Worm (Caenorhabditis elegans) whole organism, L2 larva: ENCODE results near the gene gck-3.
"Not testable (repeated sequence)": the region's sequence is repeated elsewhere in the genome, so short reads cannot be mapped to it uniquely, and the experiment has no call there.

Source experiments
- C34F6.9 ChIP-seq: fragments of 150-350 bp; optimal IDR thresholded peaks from 2 replicates; lab custom pipeline; 2014; ENCODE audit warnings: missing biosample characterization, missing genetic modification characterization
- F13H6.1 ChIP-seq: sonication (generic microtip); optimal IDR thresholded peaks from 2 replicates; lab custom pipeline; 2016; ENCODE audit warnings: missing genetic modification characterization, missing compliant biosample characterization
- Y55F3AM.14 ChIP-seq: fragments of 200-800 bp; sonication (Bioruptor generic); optimal IDR thresholded peaks from 2 replicates; lab custom pipeline; 2018; ENCODE audit warnings: mild to moderate bottlenecking, missing genetic modification characterization, missing compliant biosample characterization
- alr-1 ChIP-seq: fragments of 150-350 bp; optimal IDR thresholded peaks from 2 replicates; lab custom pipeline; 2014; ENCODE audit warnings: missing biosample characterization, missing genetic modification characterization
- ama-1 ChIP-seq: fragments of 150-350 bp; optimal IDR thresholded peaks from 2 replicates; lab custom pipeline; 2018; ENCODE audit warnings: inconsistent platforms
- blmp-1 ChIP-seq: sonication (generic microtip); optimal IDR thresholded peaks from 2 replicates; lab custom pipeline; 2017; ENCODE audit warnings: missing genetic modification characterization, mild to moderate bottlenecking, missing compliant biosample characterization, antibody characterized with exemption, moderate library complexity; ENCODE audit not compliant: insufficient read depth
- ceh-82 ChIP-seq: fragments of 150-350 bp; optimal IDR thresholded peaks from 2 replicates; lab custom pipeline; 2014; ENCODE audit warnings: missing biosample characterization, missing genetic modification characterization
- egl-27 ChIP-seq: sonication (generic microtip); optimal IDR thresholded peaks from 3 replicates; lab custom pipeline; 2017; ENCODE audit warnings: missing biosample characterization, missing genetic modification reagents, missing genetic modification characterization
- elt-1 ChIP-seq: fragments of 150-350 bp; optimal IDR thresholded peaks from 2 replicates; lab custom pipeline; 2014; ENCODE audit warnings: missing biosample characterization, missing genetic modification characterization
- fos-1 ChIP-seq: fragments of 150-350 bp; optimal IDR thresholded peaks from 2 replicates; lab custom pipeline; 2014; ENCODE audit warnings: missing biosample characterization, missing genetic modification characterization
- gmeb-1 ChIP-seq: fragments of 150-350 bp; optimal IDR thresholded peaks from 2 replicates; lab custom pipeline; 2014; ENCODE audit warnings: missing biosample characterization, missing genetic modification characterization
- lin-11 ChIP-seq: fragments of 150-350 bp; sonication (generic microtip); optimal IDR thresholded peaks from 2 replicates; lab custom pipeline; 2014; ENCODE audit warnings: missing biosample characterization, missing genetic modification characterization, inconsistent platforms, mixed read lengths
- lin-39 ChIP-seq: fragments of 150-350 bp; optimal IDR thresholded peaks from 2 replicates; lab custom pipeline; 2014; ENCODE audit warnings: missing biosample characterization, missing genetic modification reagents, missing genetic modification characterization
- lsy-2 ChIP-seq, 2 experiments: fragments of 150-350 bp in 1 of 2; sonication (generic microtip) in 1 of 2; optimal IDR thresholded peaks; 2 replicates each; lab custom pipeline; 2014 to 2017; ENCODE audit warnings: missing biosample characterization in 2 of 2, missing genetic modification characterization in 2 of 2
- mdl-1 ChIP-seq, 2 experiments: fragments of 150-350 bp in 1 of 2; sonication (generic microtip) in 1 of 2; optimal IDR thresholded peaks; 2 replicates each; lab custom pipeline; 2017; ENCODE audit warnings: missing biosample characterization in 2 of 2, missing genetic modification characterization in 2 of 2
- nhr-10 ChIP-seq: sonication (generic microtip); optimal IDR thresholded peaks from 2 replicates; lab custom pipeline; 2017; ENCODE audit warnings: missing biosample characterization, missing genetic modification characterization
- nhr-11 ChIP-seq: fragments of 150-350 bp; optimal IDR thresholded peaks from 2 replicates; lab custom pipeline; 2014; ENCODE audit warnings: missing biosample characterization, missing genetic modification characterization
- nhr-129 ChIP-seq: fragments of 150-350 bp; optimal IDR thresholded peaks from 2 replicates; lab custom pipeline; 2014; ENCODE audit warnings: missing biosample characterization, missing genetic modification characterization
- nhr-21 ChIP-seq: fragments of 150-350 bp; optimal IDR thresholded peaks from 2 replicates; lab custom pipeline; 2014; ENCODE audit warnings: missing biosample characterization, missing genetic modification characterization
- nhr-23 ChIP-seq: fragments of 150-350 bp; optimal IDR thresholded peaks from 2 replicates; lab custom pipeline; 2014; ENCODE audit warnings: missing biosample characterization, missing genetic modification reagents, missing genetic modification characterization
- nhr-237 ChIP-seq: fragments of 150-350 bp; optimal IDR thresholded peaks from 2 replicates; lab custom pipeline; 2014; ENCODE audit warnings: missing biosample characterization, missing genetic modification characterization
- nhr-25 ChIP-seq: fragments of 150-350 bp; sonication (generic microtip); optimal IDR thresholded peaks from 3 replicates; lab custom pipeline; 2014; ENCODE audit warnings: missing biosample characterization, missing genetic modification characterization
- nhr-6 ChIP-seq: fragments of 150-350 bp; optimal IDR thresholded peaks from 2 replicates; lab custom pipeline; 2014; ENCODE audit warnings: missing biosample characterization, missing genetic modification characterization
- peb-1 ChIP-seq: fragments of 150-350 bp; optimal IDR thresholded peaks from 2 replicates; lab custom pipeline; 2014; ENCODE audit warnings: missing biosample characterization, missing genetic modification characterization
- sem-4 ChIP-seq: fragments of 150-350 bp; optimal IDR thresholded peaks from 2 replicates; lab custom pipeline; 2014; ENCODE audit warnings: missing biosample characterization, missing genetic modification reagents, missing genetic modification characterization
- skn-1 ChIP-seq: sonication (generic microtip); optimal IDR thresholded peaks from 2 replicates; lab custom pipeline; 2017; ENCODE audit warnings: missing biosample characterization, missing genetic modification characterization
- sma-3 ChIP-seq: sonication (generic microtip); optimal IDR thresholded peaks from 2 replicates; lab custom pipeline; 2016; ENCODE audit warnings: missing genetic modification reagents, missing genetic modification characterization, missing compliant biosample characterization
- sma-9 ChIP-seq, 2 experiments: fragments of 150-350 bp in 1 of 2; sonication (generic microtip) in 1 of 2; optimal IDR thresholded peaks; 2 replicates each; lab custom pipeline; 2014 to 2016; ENCODE audit warnings: missing genetic modification characterization in 2 of 2, mild to moderate bottlenecking in 1 of 2, missing biosample characterization in 1 of 2, missing compliant biosample characterization in 1 of 2, missing genetic modification reagents in 1 of 2, moderate library complexity in 1 of 2
- unc-55 ChIP-seq: fragments of 150-350 bp; sonication (generic microtip); optimal IDR thresholded peaks from 3 replicates; lab custom pipeline; 2014; ENCODE audit warnings: missing biosample characterization, missing genetic modification reagents, missing genetic modification characterization
- zag-1 ChIP-seq: fragments of 150-350 bp; optimal IDR thresholded peaks from 2 replicates; lab custom pipeline; 2014; ENCODE audit warnings: missing biosample characterization, missing genetic modification characterization
- ztf-1 ChIP-seq: fragments of 200-800 bp; sonication (Bioruptor generic); conservative IDR thresholded peaks from 2 replicates; pipeline ENCODE4 v1.3.6; 2022; ENCODE audit warnings: missing genetic modification characterization, missing compliant biosample characterization
- ztf-11 ChIP-seq: sonication (generic microtip); optimal IDR thresholded peaks from 2 replicates; lab custom pipeline; 2017; ENCODE audit warnings: missing biosample characterization, missing genetic modification characterization

Gene gck-3

DNA sequence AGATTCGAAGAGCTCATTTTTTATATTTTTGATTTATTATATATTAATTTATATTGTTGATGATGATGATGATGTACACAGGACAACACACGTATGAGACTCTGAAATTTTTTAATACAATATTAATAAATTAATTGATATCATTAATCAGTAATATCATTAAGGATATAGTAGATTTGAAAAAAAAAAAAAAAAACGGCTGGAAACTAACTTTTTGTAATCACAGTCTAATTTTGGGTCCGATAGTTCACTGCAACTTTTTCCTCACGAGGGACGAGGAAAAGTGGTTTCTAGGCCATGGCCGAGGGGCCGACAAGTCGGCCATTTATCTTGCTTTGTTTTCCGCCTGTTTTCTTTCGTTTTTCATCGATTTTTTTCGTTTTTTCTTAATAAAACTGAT lies at the start of gene gck-3:
TSS of gene gck-3 (minus strand) at position 101 of the 400 bp plus-strand sequence.
- TF ChIP-seq ama-1 (lab: Kevin White, UChicago) = no peak
- no peak for TF ChIP-seq nhr-129 (tag; lab: Kevin White, UChicago)
- TF ChIP-seq ztf-11 (tag; lab: Kevin White, UChicago) = no peak
- TF ChIP-seq lin-39 (tag; lab: Kevin White, UChicago) = no peak
- TF ChIP-seq Y55F3AM.14 = no peak
- TF ChIP-seq nhr-25 = no peak
- TF ChIP-seq skn-1 (tag; lab: Kevin White, UChicago) = no peak
- TF ChIP-seq egl-27 (tag; lab: Kevin White, UChicago) = no peak
- TF ChIP-seq peb-1 = no peak
- no peak for TF ChIP-seq blmp-1
- no peak for TF ChIP-seq lsy-2 (tag; optimal IDR thresholded peaks at IDR 0.05; lab: Kevin White, UChicago)
- TF ChIP-seq ztf-1 (GFP tag; lab: Robert Waterston, UW) = no peak
- no peak for TF ChIP-seq elt-1 (tag; lab: Kevin White, UChicago)
- TF ChIP-seq ceh-82 (tag; lab: Kevin White, UChicago) = no peak
- no peak for TF ChIP-seq F13H6.1 (tag; lab: Kevin White, UChicago)
- TF ChIP-seq, all 48 proteins: peak for 0

- TF ChIP-seq alr-1 (tag; lab: Kevin White, UChicago) = no peak
- TF ChIP-seq elt-1 (tag; lab: Kevin White, UChicago) = no peak
- TF ChIP-seq ama-1 (lab: Kevin White, UChicago) = no peak
- TF ChIP-seq nhr-6 = no peak
- no peak for TF ChIP-seq nhr-21 (tag; lab: Kevin White, UChicago)
- TF ChIP-seq lin-11 = no peak
- TF ChIP-seq nhr-237 (tag; lab: Kevin White, UChicago) = no peak
- no peak for TF ChIP-seq nhr-25
- no peak for TF ChIP-seq fos-1 (tag; lab: Kevin White, UChicago)
- no peak for TF ChIP-seq mdl-1 (tag; optimal IDR thresholded peaks at IDR 0.05; lab: Kevin White, UChicago)
Measured at ce11 chrV:18014116-18014515, 47.5 kb upstream of the gck-3 start, which contains the start of gene srh-133. srh-133 (minus strand) TSS chrV:18014216.

- TF ChIP-seq alr-1 (tag; lab: Kevin White, UChicago); mdl-1 (tag; optimal IDR thresholded peaks at IDR 0.05; lab: Kevin White, UChicago); C34F6.9 (tag; lab: Kevin White, UChicago): not testable (repeated sequence)
Measured at ce11 chrV:18010737-18011136, 44.1 kb upstream of the gck-3 start, which contains the start of gene Y59A8B.26. Y59A8B.26 (minus strand) TSS chrV:18010837.

ce11 chrV:18008680-18009079 lies 42.0 kb upstream of the gck-3 start:
- TF ChIP-seq sma-3 (GFP tag; lab: Kevin White, UChicago) (no peak), gmeb-1 (tag; lab: Kevin White, UChicago) (no peak), nhr-25 (no peak), peb-1 (no peak), mdl-1 (tag; optimal IDR thresholded peaks at IDR 0.05; lab: Kevin White, UChicago) (no peak), fos-1 (tag; lab: Kevin White, UChicago) (no peak), ztf-1 (GFP tag; lab: Robert Waterston, UW) (no peak), ztf-11 (tag; lab: Kevin White, UChicago) (no peak), nhr-10 (tag; lab: Kevin White, UChicago) (no peak), unc-55 (GFP tag; lab: Kevin White, UChicago) (no peak), alr-1 (tag; lab: Kevin White, UChicago) (no peak), nhr-23 (tag; lab: Kevin White, UChicago) (no peak), sem-4 (no peak), zag-1 (tag; lab: Kevin White, UChicago) (no peak), sma-9 (GFP tag; optimal IDR thresholded peaks at IDR 0.05; lab: Kevin White, UChicago) (no peak), sma-9 (tag; optimal IDR thresholded peaks at IDR 0.05; lab: Kevin White, UChicago) (no peak), nhr-6 (no peak)

DNA sequence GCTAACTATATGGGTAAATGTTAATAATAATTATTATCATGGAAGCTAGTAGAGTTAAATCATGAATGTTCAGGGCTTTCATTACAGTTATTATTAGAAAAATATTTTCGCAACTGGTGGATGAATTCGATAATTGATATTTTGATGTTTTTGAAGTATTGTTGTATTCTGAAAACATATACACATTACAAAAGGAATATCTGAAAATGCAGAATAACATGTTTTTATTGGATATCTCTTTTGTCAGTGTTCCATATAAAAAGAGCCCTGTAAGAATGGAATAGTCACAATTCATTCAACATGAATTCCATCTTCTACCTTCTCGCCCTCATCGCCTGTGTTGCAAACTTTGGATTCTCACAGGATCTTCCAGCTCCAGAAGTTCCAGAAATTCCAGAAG lies 40.3 kb upstream of the gck-3 start, which contains the start of gene Y59A8B.19:
TSS of gene Y59A8B.19 (plus strand) at position 301 of the 400 bp plus-strand sequence.
- TF ChIP-seq skn-1, F13H6.1, nhr-11 (tag; lab: Kevin White, UChicago): not testable (repeated sequence)
- TF ChIP-seq, all 48 proteins: peak for 0; not testable (repeated sequence) for 48
